Worm (Caenorhabditis elegans) whole organism, L3 larva: ENCODE measurements around the gene unc-8.

Experiments
- R02D3.7 ChIP-seq: fragments of 150-350 bp; optimal IDR thresholded peaks from 2 replicates; lab custom pipeline; 2014; ENCODE audit warnings: missing biosample characterization, missing genetic modification characterization
- ZK546.5 ChIP-seq: sonication (generic microtip); optimal IDR thresholded peaks from 2 replicates; lab custom pipeline; 2017; ENCODE audit warnings: missing biosample characterization, missing genetic modification characterization
- aly-2 ChIP-seq: fragments of 150-350 bp; optimal IDR thresholded peaks from 2 replicates; lab custom pipeline; 2014; ENCODE audit warnings: missing biosample characterization, missing genetic modification characterization
- ama-1 ChIP-seq: fragments of 150-350 bp; optimal IDR thresholded peaks from 2 replicates; lab custom pipeline; 2018
- ceh-16 ChIP-seq: sonication (generic microtip); optimal IDR thresholded peaks from 2 replicates; lab custom pipeline; 2017; ENCODE audit warnings: missing biosample characterization, missing genetic modification characterization
- ceh-28 ChIP-seq: fragments of 150-350 bp; optimal IDR thresholded peaks from 2 replicates; lab custom pipeline; 2014; ENCODE audit warnings: missing biosample characterization, missing genetic modification reagents, missing genetic modification characterization
- ceh-82 ChIP-seq: fragments of 150-350 bp; optimal IDR thresholded peaks from 2 replicates; lab custom pipeline; 2014; ENCODE audit warnings: missing biosample characterization, missing genetic modification characterization
- ceh-9 ChIP-seq: sonication (generic microtip); optimal IDR thresholded peaks from 2 replicates; lab custom pipeline; 2018; ENCODE audit warnings: missing biosample characterization, missing genetic modification characterization
- daf-12 ChIP-seq: fragments of 150-350 bp; optimal IDR thresholded peaks from 2 replicates; lab custom pipeline; 2014; ENCODE audit warnings: missing biosample characterization, missing genetic modification reagents, missing genetic modification characterization
- egl-27 ChIP-seq: sonication (generic microtip); optimal IDR thresholded peaks from 4 replicates; lab custom pipeline; 2017; ENCODE audit warnings: missing biosample characterization, missing genetic modification reagents, missing genetic modification characterization
- egl-5 ChIP-seq: fragments of 150-350 bp; optimal IDR thresholded peaks from 2 replicates; lab custom pipeline; 2017; ENCODE audit warnings: missing biosample characterization, missing genetic modification reagents, missing genetic modification characterization, inconsistent platforms
- elt-1 ChIP-seq: fragments of 150-350 bp; optimal IDR thresholded peaks from 2 replicates; lab custom pipeline; 2014; ENCODE audit warnings: missing biosample characterization, missing genetic modification characterization
- elt-2 ChIP-seq: sonication (generic microtip); optimal IDR thresholded peaks from 2 replicates; lab custom pipeline; 2016; ENCODE audit warnings: missing genetic modification reagents, mild to moderate bottlenecking, missing genetic modification characterization, missing compliant biosample characterization
- elt-3 ChIP-seq, 3 experiments: fragments of 150-350 bp in 1 of 3; sonication (generic microtip) in 2 of 3; optimal IDR thresholded peaks; 2 replicates in 2 of 3; 4 replicates in 1 of 3; lab custom pipeline; 2014 to 2017; ENCODE audit warnings: missing biosample characterization in 3 of 3, missing genetic modification characterization in 3 of 3
- eor-1 ChIP-seq, 2 experiments: fragments of 150-350 bp; optimal IDR thresholded peaks; 2 replicates each; lab custom pipeline; 2014 to 2018; ENCODE audit warnings: missing biosample characterization in 2 of 2, missing genetic modification characterization in 2 of 2
- fkh-10 ChIP-seq: sonication (generic microtip); optimal IDR thresholded peaks from 2 replicates; lab custom pipeline; 2017; ENCODE audit warnings: missing biosample characterization, missing genetic modification reagents, missing genetic modification characterization
- fkh-2 ChIP-seq: fragments of 150-350 bp; optimal IDR thresholded peaks from 2 replicates; lab custom pipeline; 2014; ENCODE audit warnings: missing biosample characterization, missing genetic modification reagents, missing genetic modification characterization
- fos-1 ChIP-seq: fragments of 150-350 bp; optimal IDR thresholded peaks from 2 replicates; lab custom pipeline; 2014; ENCODE audit warnings: missing biosample characterization, missing genetic modification characterization
- hmg-11 ChIP-seq: sonication (generic microtip); optimal IDR thresholded peaks from 2 replicates; lab custom pipeline; 2016; ENCODE audit warnings: missing genetic modification characterization, missing compliant biosample characterization
- jun-1 ChIP-seq: fragments of 150-350 bp; optimal IDR thresholded peaks from 2 replicates; lab custom pipeline; 2014; ENCODE audit warnings: missing biosample characterization, missing genetic modification reagents, missing genetic modification characterization
- lin-15B ChIP-seq: fragments of 150-350 bp; optimal IDR thresholded peaks from 2 replicates; lab custom pipeline; 2014; ENCODE audit warnings: missing biosample characterization, missing genetic modification characterization
- lin-39 ChIP-seq: fragments of 150-350 bp; optimal IDR thresholded peaks from 2 replicates; lab custom pipeline; 2018; ENCODE audit warnings: missing biosample characterization, missing genetic modification reagents, missing genetic modification characterization
- lsy-12 ChIP-seq: sonication (generic microtip); optimal IDR thresholded peaks from 2 replicates; lab custom pipeline; 2016; ENCODE audit warnings: mild to moderate bottlenecking, missing genetic modification characterization, missing compliant biosample characterization
- mdl-1 ChIP-seq: fragments of 150-350 bp; optimal IDR thresholded peaks from 2 replicates; lab custom pipeline; 2014; ENCODE audit warnings: missing biosample characterization, missing genetic modification characterization
- mml-1 ChIP-seq: fragments of 150-350 bp; sonication (generic microtip); optimal IDR thresholded peaks from 3 replicates; lab custom pipeline; 2014; ENCODE audit warnings: missing biosample characterization, missing genetic modification characterization
- nfya-1 ChIP-seq: sonication (generic microtip); optimal IDR thresholded peaks from 2 replicates; lab custom pipeline; 2017; ENCODE audit warnings: missing genetic modification characterization, mild to moderate bottlenecking, missing compliant biosample characterization, antibody characterized with exemption, moderate library complexity; ENCODE audit not compliant: insufficient read depth
- nhr-12 ChIP-seq: fragments of 150-350 bp; optimal IDR thresholded peaks from 2 replicates; lab custom pipeline; 2014; ENCODE audit warnings: missing biosample characterization, missing genetic modification characterization
- nhr-23 ChIP-seq: fragments of 150-350 bp; optimal IDR thresholded peaks from 2 replicates; lab custom pipeline; 2014; ENCODE audit warnings: missing biosample characterization, missing genetic modification reagents, missing genetic modification characterization
- nhr-237 ChIP-seq: fragments of 150-350 bp; optimal IDR thresholded peaks from 2 replicates; lab custom pipeline; 2014; ENCODE audit warnings: missing biosample characterization, missing genetic modification characterization
- nhr-25 ChIP-seq: sonication (generic microtip); optimal IDR thresholded peaks from 2 replicates; lab custom pipeline; 2017; ENCODE audit warnings: missing biosample characterization, missing genetic modification characterization
- nhr-28 ChIP-seq: fragments of 150-350 bp; optimal IDR thresholded peaks from 2 replicates; lab custom pipeline; 2014; ENCODE audit warnings: missing biosample characterization, missing genetic modification characterization
- nhr-43 ChIP-seq: sonication (generic microtip); optimal IDR thresholded peaks from 2 replicates; lab custom pipeline; 2016; ENCODE audit warnings: mild to moderate bottlenecking, missing genetic modification characterization, missing compliant biosample characterization; ENCODE audit not compliant: poor library complexity, severe bottlenecking
- nhr-67 ChIP-seq: fragments of 150-350 bp; optimal IDR thresholded peaks from 2 replicates; lab custom pipeline; 2014; ENCODE audit warnings: missing biosample characterization, missing genetic modification characterization
- nhr-76 ChIP-seq: fragments of 150-350 bp; sonication (generic microtip); optimal IDR thresholded peaks from 5 replicates; lab custom pipeline; 2014; ENCODE audit warnings: missing biosample characterization, missing genetic modification characterization
- nhr-77 ChIP-seq: fragments of 150-350 bp; optimal IDR thresholded peaks from 2 replicates; lab custom pipeline; 2014; ENCODE audit warnings: missing biosample characterization, missing genetic modification characterization
- pha-4 ChIP-seq: fragments of 150-350 bp; optimal IDR thresholded peaks from 2 replicates; lab custom pipeline; 2014; ENCODE audit warnings: missing biosample characterization, missing genetic modification reagents, missing genetic modification characterization
- pqm-1 ChIP-seq: fragments of 150-350 bp; optimal IDR thresholded peaks from 2 replicates; lab custom pipeline; 2017; ENCODE audit warnings: missing biosample characterization, missing genetic modification characterization, inconsistent platforms
- sea-2 ChIP-seq: fragments of 150-350 bp; sonication (generic microtip); optimal IDR thresholded peaks from 4 replicates; lab custom pipeline; 2014; ENCODE audit warnings: missing biosample characterization, missing genetic modification reagents, missing genetic modification characterization
- skn-1 ChIP-seq: fragments of 150-350 bp; optimal IDR thresholded peaks from 2 replicates; lab custom pipeline; 2014; ENCODE audit warnings: missing biosample characterization, missing genetic modification characterization
- snpc-4 ChIP-seq: fragments of 150-350 bp; optimal IDR thresholded peaks from 2 replicates; lab custom pipeline; 2014; ENCODE audit warnings: missing biosample characterization, missing genetic modification characterization
- tbx-2 ChIP-seq: sonication (generic microtip); optimal IDR thresholded peaks from 2 replicates; lab custom pipeline; 2016; ENCODE audit warnings: mild to moderate bottlenecking, missing genetic modification characterization, missing compliant biosample characterization
- unc-62 ChIP-seq: fragments of 150-350 bp; sonication (generic microtip); optimal IDR thresholded peaks from 4 replicates; lab custom pipeline; 2014; ENCODE audit warnings: missing biosample characterization, missing genetic modification reagents, missing genetic modification characterization
- zag-1 ChIP-seq: fragments of 150-350 bp; optimal IDR thresholded peaks from 2 replicates; lab custom pipeline; 2014; ENCODE audit warnings: missing biosample characterization, missing genetic modification characterization
- ztf-11 ChIP-seq: fragments of 150-350 bp; optimal IDR thresholded peaks from 2 replicates; lab custom pipeline; 2014; ENCODE audit warnings: missing biosample characterization, missing genetic modification characterization
- ztf-4 ChIP-seq: fragments of 150-350 bp; optimal IDR thresholded peaks from 2 replicates; lab custom pipeline; 2014; ENCODE audit warnings: missing biosample characterization, missing genetic modification characterization

unc-8 gene

ce11 chrIV:7186756-7187155 lies 10.2 kb upstream of the unc-8 start, which contains the start of gene str-249:
Gene str-249 (minus strand): TSS chrIV:7186856.
- TF ChIP-seq lsy-12 (no peak), sea-2 (GFP tag; lab: Kevin White, UChicago) (no peak), ztf-11 (tag; lab: Kevin White, UChicago) (no peak), ceh-82 (no peak)

- TF ChIP-seq lin-15B (no peak), nhr-28 (tag; lab: Kevin White, UChicago) (no peak), elt-1 (tag; lab: Kevin White, UChicago) (no peak), pqm-1 (tag; lab: Kevin White, UChicago) (no peak)
- TF ChIP-seq, all 47 proteins: peak for 0
Observed at ce11 chrIV:7188030-7188429, 8.9 kb upstream of the unc-8 start, which contains the start of gene C42D4.13. Gene C42D4.13 (minus strand): TSS chrIV:7188130.

- TF ChIP-seq zag-1 (tag; lab: Kevin White, UChicago) (no peak), ceh-82 (no peak), nhr-12 (tag; lab: Kevin White, UChicago) (no peak), nhr-25 (tag; lab: Kevin White, UChicago) (no peak), ZK546.5 (tag; lab: Kevin White, UChicago) (no peak), egl-27 (tag; lab: Kevin White, UChicago) (no peak), nfya-1 (tag; lab: Kevin White, UChicago) (no peak), fos-1 (tag; lab: Kevin White, UChicago) (no peak), ztf-11 (tag; lab: Kevin White, UChicago) (no peak), fkh-10 (GFP tag; lab: Kevin White, UChicago) (peak; percentile 65), snpc-4 (tag; lab: Kevin White, UChicago) (peak; percentile 9), eor-1 (tag; optimal IDR thresholded peaks at IDR 0.05; lab: Kevin White, UChicago) (no peak), nhr-28 (tag; lab: Kevin White, UChicago) (no peak), aly-2 (tag; lab: Kevin White, UChicago) (no peak), elt-1 (tag; lab: Kevin White, UChicago) (no peak), ama-1 (lab: Kevin White, UChicago) (no peak), nhr-237 (tag; lab: Kevin White, UChicago) (no peak), tbx-2 (tag; lab: Kevin White, UChicago) (no peak), fkh-2 (tag; lab: Kevin White, UChicago) (no peak), pqm-1 (tag; lab: Kevin White, UChicago) (peak; percentile 100), skn-1 (tag; lab: Kevin White, UChicago) (peak; percentile 55), jun-1 (tag; lab: Kevin White, UChicago) (peak; percentile 88), ztf-4 (tag; lab: Kevin White, UChicago) (no peak), nhr-77 (no peak), ceh-9 (tag; lab: Kevin White, UChicago) (no peak), elt-3 (tag; optimal IDR thresholded peaks at IDR 0.05; lab: Kevin White, UChicago) (peak; percentile 30 to 89 (median 45)), lin-15B (no peak), mml-1 (tag; lab: Kevin White, UChicago) (no peak), nhr-23 (tag; lab: Kevin White, UChicago) (peak; percentile 71), ceh-28 (tag; lab: Kevin White, UChicago) (peak; percentile 62), lsy-12 (no peak), nhr-67 (tag; lab: Kevin White, UChicago) (no peak), R02D3.7 (tag; lab: Kevin White, UChicago) (no peak), egl-5 (tag; lab: Kevin White, UChicago) (no peak), unc-62 (GFP tag; lab: Kevin White, UChicago) (no peak), lin-39 (tag; lab: Kevin White, UChicago) (no peak), nhr-76 (no peak), daf-12 (tag; lab: Kevin White, UChicago) (no peak), elt-2 (tag; lab: Kevin White, UChicago) (peak; percentile 99), sea-2 (GFP tag; lab: Kevin White, UChicago) (no peak), hmg-11 (tag; lab: Kevin White, UChicago) (no peak), mdl-1 (no peak), nhr-43 (tag; lab: Kevin White, UChicago) (peak; percentile 11), pha-4 (tag; lab: Kevin White, UChicago) (peak; percentile 97), ceh-16 (tag; lab: Kevin White, UChicago) (no peak)
- TF ChIP-seq, all 47 proteins: peak for 11
Observed at ce11 chrIV:7188528-7189422, 8.2 kb upstream of the unc-8 start, which contains the start of gene srlf-7. Gene srlf-7 (plus strand): TSS chrIV:7189287.
